Worm (Caenorhabditis elegans): ENCODE measurements around the gene F42G2.2.

- no peak for TF ChIP-seq elt-1 (tag; optimal IDR thresholded peaks at IDR 0.05; ENCODE audit: borderline replicate concordance, insufficient read depth)
- no peak for TF ChIP-seq ces-1 (GFP tag; optimal IDR thresholded peaks at IDR 0.05)
- TF ChIP-seq lsy-2 (tag; optimal IDR thresholded peaks at IDR 0.05): no peak
- no peak for TF ChIP-seq nhr-12 (tag; optimal IDR thresholded peaks at IDR 0.05)
- TF ChIP-seq sem-2 (GFP tag; optimal IDR thresholded peaks at IDR 0.05): no peak
- no peak for TF ChIP-seq hlh-1 (tag; optimal IDR thresholded peaks at IDR 0.05)
- TF ChIP-seq lin-13 (tag; optimal IDR thresholded peaks at IDR 0.05): no peak
These were observed 36.5 kb upstream of the F42G2.2 start, which contains the start of gene F16G10.9 for ce11 chrII:2385495-2385894.

Data from whole organism, mixed stage, embryonic.